Worm (Caenorhabditis elegans): Measurements from ENCODE around the gene arid-1.

DNA sequence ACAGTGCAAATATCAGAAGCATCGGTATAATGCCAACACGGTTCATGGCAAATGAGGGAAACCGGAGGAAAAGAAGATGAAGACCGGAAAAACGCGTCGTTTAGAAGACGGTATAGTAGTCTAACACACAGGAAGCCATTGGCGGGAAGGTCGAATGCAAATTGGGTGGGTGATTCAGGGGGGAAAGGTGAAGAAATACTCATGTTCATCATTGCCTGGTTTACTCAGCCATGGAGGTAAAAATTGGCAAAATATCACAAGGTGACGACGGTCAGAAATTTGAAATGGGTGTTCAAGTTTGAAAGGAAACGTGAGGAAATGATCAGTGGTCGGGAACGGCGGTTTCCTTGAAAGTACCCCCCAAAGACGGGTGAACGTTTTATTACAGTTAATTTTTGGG lies 44.7 kb upstream of the arid-1 start, which contains the start of gene W03F9.11:
- TF ChIP-seq lsy-2 (tag; optimal IDR thresholded peaks at IDR 0.05): no peak
- no peak for TF ChIP-seq nhr-12 (tag; optimal IDR thresholded peaks at IDR 0.05)
- TF ChIP-seq nhr-11 (tag; optimal IDR thresholded peaks at IDR 0.05): no peak
- no peak for TF ChIP-seq lin-13 (GFP tag; optimal IDR thresholded peaks at IDR 0.05)
- TF ChIP-seq aly-2 (tag; optimal IDR thresholded peaks at IDR 0.05): no peak
- TF ChIP-seq isw-1 (GFP tag; IDR thresholded peaks at IDR 0.05): no peak
- no peak for TF ChIP-seq Y116A8C.19 (tag; optimal IDR thresholded peaks at IDR 0.05; ENCODE audit: borderline replicate concordance)
- TF ChIP-seq rnt-1 (tag; optimal IDR thresholded peaks at IDR 0.05): no peak
- TF ChIP-seq unc-130 (tag; optimal IDR thresholded peaks at IDR 0.05): no peak
- TF ChIP-seq lin-15B (tag; optimal IDR thresholded peaks at IDR 0.05): no peak
- TF ChIP-seq grh-1 (GFP tag; IDR thresholded peaks at IDR 0.05): no peak
- TF ChIP-seq nhr-237 (tag; optimal IDR thresholded peaks at IDR 0.05): no peak
- no peak for TF ChIP-seq pag-3 (tag; optimal IDR thresholded peaks at IDR 0.05; ENCODE audit: borderline replicate concordance, insufficient read depth)
- TF ChIP-seq ceh-88 (GFP tag; IDR thresholded peaks at IDR 0.05): no peak
